Worm (Caenorhabditis elegans): ENCODE results near the gene Y67D8A.2.

- no peak for TF ChIP-seq snpc-4 (tag; optimal IDR thresholded peaks at IDR 0.05)
- no peak for TF ChIP-seq egl-13 (tag; optimal IDR thresholded peaks at IDR 0.05)
- TF ChIP-seq ces-1 (GFP tag; optimal IDR thresholded peaks at IDR 0.05), result no peak
- TF ChIP-seq nhr-12 (tag; optimal IDR thresholded peaks at IDR 0.05), result no peak
- no peak for TF ChIP-seq lin-35 (GFP tag; optimal IDR thresholded peaks at IDR 0.05)
- TF ChIP-seq fos-1 (tag; optimal IDR thresholded peaks at IDR 0.05), result no peak
- TF ChIP-seq snu-23 (GFP tag; optimal IDR thresholded peaks at IDR 0.05), result no peak
- no peak for TF ChIP-seq elt-3 (tag; optimal IDR thresholded peaks at IDR 0.05)
- no peak for TF ChIP-seq ztf-11 (tag; optimal IDR thresholded peaks at IDR 0.05)
- no peak for TF ChIP-seq pqm-1 (tag; optimal IDR thresholded peaks at IDR 0.05)
- no peak for TF ChIP-seq isw-1 (GFP tag; IDR thresholded peaks at IDR 0.05)
- TF ChIP-seq nhr-237 (tag; optimal IDR thresholded peaks at IDR 0.05), result no peak
- TF ChIP-seq unc-30 (tag; optimal IDR thresholded peaks at IDR 0.05), result no peak
- no peak for TF ChIP-seq ztf-4 (tag; optimal IDR thresholded peaks at IDR 0.05)
Measured at ce11 chrIV:3211929-3212328, 10.3 kb upstream of the Y67D8A.2 start.
